Fruit fly (Drosophila melanogaster): ENCODE results near the gene Prosalpha2.
A peak's percentile ranks its signal among the peaks of the same experiment; 100 is the strongest.

The Prosalpha2 gene

DNA sequence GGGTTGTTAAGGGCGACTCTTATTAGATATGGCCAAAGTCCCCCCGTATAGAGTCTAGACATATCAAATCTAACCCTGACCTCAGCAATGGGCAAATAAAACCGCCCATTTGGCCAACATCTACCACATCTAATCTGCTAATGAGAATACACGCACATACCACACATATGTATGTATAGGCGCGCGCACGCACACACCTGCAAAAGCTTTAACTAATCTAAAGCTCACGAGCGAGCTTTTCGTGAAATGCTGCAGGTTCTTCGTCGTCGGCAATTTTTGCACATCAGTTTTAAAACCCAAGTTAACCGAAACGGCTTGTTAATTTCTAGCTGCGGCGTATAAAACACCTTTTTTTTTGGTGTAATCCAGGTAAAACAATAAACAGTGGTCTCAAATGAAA, 12.6 kb downstream of the Prosalpha2 start (continued):
- TF ChIP-seq bab2 (GFP tag; optimal IDR thresholded peaks at IDR 0.05) (no peak), CG11456 (GFP tag; IDR thresholded peaks at IDR 0.05) (no peak), CG8944 (GFP tag; optimal IDR thresholded peaks at IDR 0.05) (no peak), H15 (GFP tag; IDR thresholded peaks at IDR 0.05) (no peak), CG10267 (tag; optimal IDR thresholded peaks at IDR 0.05) (no peak), Meics (GFP tag; optimal IDR thresholded peaks at IDR 0.05) (no peak), CG13624 (GFP tag; optimal IDR thresholded peaks at IDR 0.05) (no peak), mam (GFP tag; optimal IDR thresholded peaks at IDR 0.05) (no peak), CG16815 (GFP tag; optimal IDR thresholded peaks at IDR 0.05) (no peak), CG6683 (GFP tag; optimal IDR thresholded peaks at IDR 0.05) (no peak), CG18476 (GFP tag; optimal IDR thresholded peaks at IDR 0.05) (no peak), CG34422 (GFP tag; IDR thresholded peaks at IDR 0.05) (peak; percentile 19; the same call in 1 of the 3 replicates), jumu (GFP tag; optimal IDR thresholded peaks at IDR 0.05) (no peak), sens-2 (GFP tag; IDR thresholded peaks at IDR 0.05) (no peak), CG13775 (GFP tag; optimal IDR thresholded peaks at IDR 0.05) (no peak), bbx (GFP tag; IDR thresholded peaks at IDR 0.05; ENCODE audit: partially characterized antibody) (0 out of 2 replicates have a peak, but pooled peaks have one; percentile 6), sima (GFP tag; optimal IDR thresholded peaks at IDR 0.05) (no peak), CG2678 (tag; optimal IDR thresholded peaks at IDR 0.05) (no peak), Hsf (GFP tag; optimal IDR thresholded peaks at IDR 0.05) (no peak), CG14667 (GFP tag; IDR thresholded peaks at IDR 0.05) (no peak), HLH54F (GFP tag; optimal IDR thresholded peaks at IDR 0.05) (no peak), bigmax (GFP tag; optimal IDR thresholded peaks at IDR 0.05) (no peak), CG3847 (GFP tag; IDR thresholded peaks at IDR 0.05) (no peak), sd (tag; optimal IDR thresholded peaks at IDR 0.05) (peak; percentile 4), CG8388 (GFP tag; optimal IDR thresholded peaks at IDR 0.05) (no peak), CG12391 (tag; optimal IDR thresholded peaks at IDR 0.05) (no peak), CG12659 (GFP tag; optimal IDR thresholded peaks at IDR 0.05) (no peak), CG33557 (GFP tag; optimal IDR thresholded peaks at IDR 0.05) (no peak), knrl (GFP tag; IDR thresholded peaks at IDR 0.05; ENCODE audit: partially characterized antibody) (no peak), grau (tag; optimal IDR thresholded peaks at IDR 0.05) (no peak), row (GFP tag; IDR thresholded peaks at IDR 0.05) (no peak), btn (GFP tag; optimal IDR thresholded peaks at IDR 0.05) (no peak), salm (tag; optimal IDR thresholded peaks at IDR 0.05) (no peak), hb (GFP tag; IDR thresholded peaks at IDR 0.05; ENCODE audit: partially characterized antibody) (no peak), pzg (GFP tag; optimal IDR thresholded peaks at IDR 0.05) (no peak), ken (GFP tag; IDR thresholded peaks at IDR 0.05) (no peak), pb (GFP tag; optimal IDR thresholded peaks at IDR 0.05) (no peak), pnt (GFP tag; optimal IDR thresholded peaks at IDR 0.05) (no peak), tna (GFP tag; IDR thresholded peaks at IDR 0.05; ENCODE audit: partially characterized antibody) (0 out of 2 replicates have a peak, but pooled peaks have one; percentile 37), Gsc (GFP tag; IDR thresholded peaks at IDR 0.05) (no peak), CG8290 (GFP tag; optimal IDR thresholded peaks at IDR 0.05) (no peak), CG8290 (tag; optimal IDR thresholded peaks at IDR 0.05) (peak in 1 of 2 experiments; percentile 28), Elba2 (GFP tag; optimal IDR thresholded peaks at IDR 0.05) (no peak), CG1233 (GFP tag; optimal IDR thresholded peaks at IDR 0.05) (no peak), Lpt (GFP tag; optimal IDR thresholded peaks at IDR 0.05) (no peak), Max (GFP tag; optimal IDR thresholded peaks at IDR 0.05) (no peak), Pdp1 (GFP tag; optimal IDR thresholded peaks at IDR 0.05) (no peak), klu (GFP tag; IDR thresholded peaks at IDR 0.05) (no peak), CG6254 (GFP tag; optimal IDR thresholded peaks at IDR 0.05) (no peak), Hand (GFP tag; optimal IDR thresholded peaks at IDR 0.05) (no peak), lov (optimal IDR thresholded peaks at IDR 0.05) (no peak), lov (GFP tag; IDR thresholded peaks at IDR 0.05) (no peak)

Measured in whole organism, embryonic.